Fruit fly (Drosophila melanogaster): ENCODE results near the gene Npc2d.

Gene Npc2d

DNA sequence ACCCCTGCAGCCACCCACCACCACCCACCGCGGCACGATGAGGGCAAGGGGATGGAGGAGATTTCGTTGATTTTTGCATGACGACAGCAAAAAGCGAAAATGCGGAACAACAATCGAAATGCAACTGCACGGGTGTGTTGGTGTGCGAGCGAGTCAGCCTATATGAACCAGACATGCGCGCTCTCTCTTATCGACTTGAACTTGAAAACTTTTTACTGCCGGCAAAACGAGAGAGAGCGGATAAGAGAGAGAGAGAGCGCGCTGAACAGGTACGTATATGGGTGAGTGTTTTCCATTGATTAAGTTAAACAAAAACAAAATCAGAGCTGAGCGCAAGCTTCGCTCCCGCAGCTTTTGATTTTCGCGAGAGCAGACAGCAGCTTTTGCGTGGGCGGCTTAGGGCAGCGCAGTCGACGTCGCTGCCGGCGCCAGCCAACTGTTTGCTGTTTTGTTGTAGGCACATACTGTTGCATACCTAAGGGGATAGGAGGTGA lies 33.3 kb upstream of the Npc2d start (continued):
- no peak for TF ChIP-seq CG32767 (GFP tag; IDR thresholded peaks at IDR 0.05)
- TF ChIP-seq Nf-YA (GFP tag; IDR thresholded peaks at IDR 0.05): no peak
- TF ChIP-seq Dad (GFP tag; optimal IDR thresholded peaks at IDR 0.05): no peak
- no peak for TF ChIP-seq Ravus (GFP tag; IDR thresholded peaks at IDR 0.05)
- no peak for TF ChIP-seq CG12659 (GFP tag; optimal IDR thresholded peaks at IDR 0.05)
- TF ChIP-seq Mes4 (GFP tag; optimal IDR thresholded peaks at IDR 0.05): no peak
- TF ChIP-seq Med (GFP tag): peak; percentile 31
- TF ChIP-seq Hmx (GFP tag; optimal IDR thresholded peaks at IDR 0.05): no peak

DNA sequence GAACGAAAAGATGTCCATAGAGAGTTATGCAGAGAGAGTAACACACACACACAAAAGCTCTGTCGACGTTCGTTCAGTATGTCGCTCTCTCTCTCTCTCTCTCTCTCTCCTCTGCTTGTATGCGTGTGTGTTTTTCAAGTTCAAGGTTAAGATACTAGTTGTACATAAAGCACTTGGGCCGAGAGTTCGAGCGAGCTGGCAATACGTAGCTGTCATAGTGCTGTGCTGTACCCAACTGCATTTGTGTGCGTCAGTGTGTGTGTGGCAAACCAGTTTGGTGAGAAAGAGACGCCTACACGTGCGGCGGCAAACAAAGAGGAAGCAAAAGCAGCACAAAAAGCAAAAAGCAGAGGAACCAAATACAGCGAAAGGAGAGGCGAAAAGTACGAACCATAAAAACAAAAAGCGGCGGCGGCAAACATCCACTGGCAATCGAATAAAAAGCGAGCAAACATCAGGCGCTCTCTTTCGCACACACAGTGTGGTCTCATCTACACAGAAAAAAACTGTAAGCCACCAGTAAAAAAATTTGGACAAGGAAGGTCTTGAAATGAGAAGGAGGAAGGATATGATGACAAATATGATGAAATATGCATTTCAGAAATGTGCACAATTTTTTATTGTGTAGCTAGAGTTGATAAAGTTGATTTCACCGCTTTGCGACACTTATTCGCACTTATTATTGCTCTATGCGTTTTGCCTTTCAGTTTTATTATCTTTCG lies 31.5 kb upstream of the Npc2d start:
- TF ChIP-seq CG2199 (GFP tag; IDR thresholded peaks at IDR 0.05): 0 out of 3 replicates have a peak, but pooled peaks have one; percentile 33
- peak; percentile 38 for TF ChIP-seq CG8089 (GFP tag; optimal IDR thresholded peaks at IDR 0.05)
- TF ChIP-seq Dll (GFP tag; IDR thresholded peaks at IDR 0.05; ENCODE audit: partially characterized antibody): no peak
- no peak for TF ChIP-seq pan (optimal IDR thresholded peaks at IDR 0.05)
- peak in 1 of 2 experiments; percentile 74 for TF ChIP-seq pan (GFP tag; optimal IDR thresholded peaks at IDR 0.05 in 1 of 2, IDR thresholded peaks at IDR 0.05 in 1 of 2)
- TF ChIP-seq CG3838 (GFP tag; optimal IDR thresholded peaks at IDR 0.05): no peak
- no peak for TF ChIP-seq hkb (optimal IDR thresholded peaks at IDR 0.05)
- TF ChIP-seq hkb (GFP tag; IDR thresholded peaks at IDR 0.05): peak; percentile 58
- TF ChIP-seq slou (GFP tag; optimal IDR thresholded peaks at IDR 0.05): peak; percentile 47
- peak; percentile 40 for TF ChIP-seq cato (GFP tag; optimal IDR thresholded peaks at IDR 0.05; ENCODE audit: borderline replicate concordance)
- TF ChIP-seq bab2 (GFP tag; optimal IDR thresholded peaks at IDR 0.05): peak; percentile 52
- TF ChIP-seq CG5245 (GFP tag; optimal IDR thresholded peaks at IDR 0.05): peak; percentile 12
- peak; percentile 39 for TF ChIP-seq CG15011 (GFP tag; optimal IDR thresholded peaks at IDR 0.05)
- TF ChIP-seq Max (GFP tag; optimal IDR thresholded peaks at IDR 0.05): peak; percentile 50
- peak; percentile 69 for TF ChIP-seq corto (GFP tag; optimal IDR thresholded peaks at IDR 0.05)
- peak; percentile 45 for TF ChIP-seq mirr (GFP tag; optimal IDR thresholded peaks at IDR 0.05)
- no peak for TF ChIP-seq Scr (GFP tag; IDR thresholded peaks at IDR 0.05; ENCODE audit: partially characterized antibody)
- TF ChIP-seq CG1233 (GFP tag; optimal IDR thresholded peaks at IDR 0.05): peak; percentile 29
- TF ChIP-seq CG10979 (tag; optimal IDR thresholded peaks at IDR 0.05): peak; percentile 48
- peak; percentile 55; the same call in 1 of the 3 replicates for TF ChIP-seq CG2889 (GFP tag; IDR thresholded peaks at IDR 0.05)
- TF ChIP-seq CG31365 (tag; optimal IDR thresholded peaks at IDR 0.05): no peak
- 0 out of 3 replicates have a peak, but pooled peaks have one; percentile 11 for TF ChIP-seq zen2 (GFP tag; IDR thresholded peaks at IDR 0.05; ENCODE audit: partially characterized antibody)
- no peak for TF ChIP-seq CkIIα-i1 (GFP tag; IDR thresholded peaks at IDR 0.05)
- TF ChIP-seq MTF-1 (GFP tag; optimal IDR thresholded peaks at IDR 0.05; ENCODE audit: borderline replicate concordance): no peak
- TF ChIP-seq CG1603 (tag; optimal IDR thresholded peaks at IDR 0.05): peak; percentile 61
- TF ChIP-seq HHEX (GFP tag; optimal IDR thresholded peaks at IDR 0.05): peak; percentile 64
- peak; percentile 36; the same call in 1 of the 2 replicates for TF ChIP-seq E2f2 (GFP tag; IDR thresholded peaks at IDR 0.05)
- no peak for TF ChIP-seq sima (GFP tag; optimal IDR thresholded peaks at IDR 0.05)
- TF ChIP-seq D19B (GFP tag; optimal IDR thresholded peaks at IDR 0.05): peak; percentile 39
- peak; percentile 66 for TF ChIP-seq cwo (GFP tag; optimal IDR thresholded peaks at IDR 0.05)
- no peak for TF ChIP-seq CG4328 (GFP tag; optimal IDR thresholded peaks at IDR 0.05)
- TF ChIP-seq ase (GFP tag; IDR thresholded peaks at IDR 0.05): peak; percentile 64; the same call in 1 of the 3 replicates
- peak; percentile 60 for TF ChIP-seq ATbp (GFP tag; optimal IDR thresholded peaks at IDR 0.05)
- TF ChIP-seq Optix (GFP tag; IDR thresholded peaks at IDR 0.05): peak; percentile 51; the same call in 1 of the 3 replicates
- TF ChIP-seq CG12659 (GFP tag; optimal IDR thresholded peaks at IDR 0.05): peak; percentile 51
- peak; percentile 62 for TF ChIP-seq ttk (GFP tag; IDR thresholded peaks at IDR 0.05)
- peak; percentile 65 for TF ChIP-seq CG9876 (GFP tag; optimal IDR thresholded peaks at IDR 0.05)
- TF ChIP-seq fd102C (GFP tag; optimal IDR thresholded peaks at IDR 0.05): no peak
- TF ChIP-seq CG10565 (GFP tag; optimal IDR thresholded peaks at IDR 0.05): no peak
- no peak for TF ChIP-seq gt (GFP tag; IDR thresholded peaks at IDR 0.05)
- peak; percentile 37; the same call in 1 of the 2 replicates for TF ChIP-seq toy (GFP tag; IDR thresholded peaks at IDR 0.05)
